Fruit fly (Drosophila melanogaster) whole organism, embryonic: ENCODE results near the gene CG14883.

Experiments
- Ada2b ChIP-seq: fragments of 200-800 bp; sonication (Bioruptor generic); IDR thresholded peaks from 2 replicates; pipeline ENCODE4 v1.3.6; 2022; ENCODE audit warnings: missing biosample characterization, missing genetic modification characterization
- Aef1 ChIP-seq: fragments of 200-800 bp; sonication (Bioruptor generic); IDR thresholded peaks from 3 replicates; pipeline ENCODE4 v1.3.6; 2022; ENCODE audit warnings: missing biosample characterization, missing genetic modification characterization
- Atf3 ChIP-seq: fragments of 200-800 bp; sonication (Bioruptor generic); optimal IDR thresholded peaks from 3 replicates; lab custom pipeline; 2016; ENCODE audit warnings: missing biosample characterization, missing genetic modification characterization
- B-H1 ChIP-seq: fragments of 200-800 bp; sonication (Bioruptor generic); IDR thresholded peaks from 3 replicates; pipeline ENCODE4 v1.3.6; 2022; ENCODE audit warnings: missing biosample characterization, missing genetic modification characterization
- CG12391 ChIP-seq: fragments of 200-800 bp; sonication (Bioruptor generic); optimal IDR thresholded peaks from 3 replicates; lab custom pipeline; 2018; ENCODE audit warnings: missing biosample characterization, mild to moderate bottlenecking, missing genetic modification characterization, moderate library complexity
- CG13123 ChIP-seq: fragments of 200-800 bp; sonication (Bioruptor generic); optimal IDR thresholded peaks from 2 replicates; lab custom pipeline; 2016; ENCODE audit warnings: missing biosample characterization, missing genetic modification characterization
- CG13775 ChIP-seq: fragments of 200-800 bp; sonication (Bioruptor generic); optimal IDR thresholded peaks from 3 replicates; lab custom pipeline; 2017; ENCODE audit warnings: missing biosample characterization, mild to moderate bottlenecking, missing genetic modification characterization
- CG1529 ChIP-seq: fragments of 200-800 bp; sonication (Bioruptor generic); optimal IDR thresholded peaks from 3 replicates; lab custom pipeline; 2018; ENCODE audit warnings: missing biosample characterization, missing genetic modification characterization
- CG1647 ChIP-seq: fragments of 200-800 bp; sonication (Bioruptor generic); optimal IDR thresholded peaks from 3 replicates; lab custom pipeline; 2016; ENCODE audit warnings: missing biosample characterization, missing genetic modification characterization
- CG16863 ChIP-seq: fragments of 200-800 bp; sonication (Bioruptor generic); optimal IDR thresholded peaks from 3 replicates; lab custom pipeline; 2016; ENCODE audit warnings: missing biosample characterization, missing genetic modification characterization
- CG17912 ChIP-seq: fragments of 200-800 bp; sonication (Bioruptor generic); optimal IDR thresholded peaks from 2 replicates; lab custom pipeline; 2018; ENCODE audit warnings: missing biosample characterization, mild to moderate bottlenecking, missing genetic modification characterization
- CG2678 ChIP-seq: fragments of 200-800 bp; sonication (Bioruptor generic); optimal IDR thresholded peaks from 3 replicates; lab custom pipeline; 2019; ENCODE audit warnings: missing biosample characterization, mild to moderate bottlenecking, missing genetic modification characterization, moderate library complexity
- CG2875 ChIP-seq: fragments of 200-800 bp; sonication (Bioruptor generic); optimal IDR thresholded peaks from 2 replicates; lab custom pipeline; 2017; ENCODE audit warnings: missing biosample characterization, mild to moderate bottlenecking, missing genetic modification characterization, missing genetic modification reagents
- CG30403 ChIP-seq: fragments of 200-800 bp; sonication (Bioruptor generic); optimal IDR thresholded peaks from 3 replicates; lab custom pipeline; 2016; ENCODE audit warnings: missing biosample characterization, missing genetic modification characterization
- CG3065 ChIP-seq: fragments of 200-800 bp; sonication (Bioruptor generic); optimal IDR thresholded peaks from 2 replicates; lab custom pipeline; 2016; ENCODE audit warnings: missing biosample characterization, missing genetic modification characterization
- CG32767 ChIP-seq: fragments of 200-800 bp; sonication (Bioruptor generic); IDR thresholded peaks from 2 replicates; pipeline ENCODE4 v1.3.6; 2022; ENCODE audit warnings: missing biosample characterization, missing genetic modification characterization
- CG4328 ChIP-seq: fragments of 200-800 bp; sonication (Bioruptor generic); optimal IDR thresholded peaks from 3 replicates; lab custom pipeline; 2017; ENCODE audit warnings: missing biosample characterization, missing genetic modification reagents, missing genetic modification characterization
- CG4617 ChIP-seq: fragments of 200-800 bp; sonication (Bioruptor generic); optimal IDR thresholded peaks from 3 replicates; lab custom pipeline; 2016; ENCODE audit warnings: missing biosample characterization, missing genetic modification characterization, borderline replicate concordance
- CG5245 ChIP-seq: fragments of 200-800 bp; sonication (Bioruptor generic); optimal IDR thresholded peaks from 3 replicates; lab custom pipeline; 2016; ENCODE audit warnings: missing biosample characterization, missing genetic modification characterization
- CG5953 ChIP-seq: fragments of 200-800 bp; sonication (Bioruptor generic); IDR thresholded peaks from 2 replicates; pipeline ENCODE4 v1.3.6; 2022; ENCODE audit warnings: missing biosample characterization, missing genetic modification characterization
- CG6791 ChIP-seq: fragments of 200-800 bp; sonication (Bioruptor generic); IDR thresholded peaks from 3 replicates; pipeline ENCODE4 v1.3.6; 2022; ENCODE audit warnings: missing biosample characterization, missing genetic modification characterization; ENCODE audit not compliant: partially characterized antibody
- CG7357 ChIP-seq: fragments of 200-800 bp; sonication (Bioruptor generic); IDR thresholded peaks from 3 replicates; pipeline ENCODE4 v1.3.6; 2022; ENCODE audit warnings: missing biosample characterization, missing genetic modification characterization
- CG8281 ChIP-seq: fragments of 200-800 bp; sonication (Bioruptor generic); optimal IDR thresholded peaks from 2 replicates; lab custom pipeline; 2018; ENCODE audit warnings: missing biosample characterization, mild to moderate bottlenecking, missing genetic modification characterization, moderate library complexity
- CG8478 ChIP-seq: fragments of >200 bp; optimal IDR thresholded peaks from 2 replicates; lab custom pipeline; 2018
- CTCF ChIP-seq: fragments of 200-800 bp; sonication (Bioruptor generic); optimal IDR thresholded peaks from 2 replicates; lab custom pipeline; 2017; ENCODE audit warnings: missing biosample characterization, mild to moderate bottlenecking, missing genetic modification characterization, moderate library complexity
- Drgx ChIP-seq: fragments of 200-800 bp; sonication (Bioruptor generic); IDR thresholded peaks from 2 replicates; pipeline ENCODE4 v1.3.6; 2022; ENCODE audit warnings: missing biosample characterization, missing genetic modification characterization
- Hsf ChIP-seq: fragments of 200-800 bp; sonication (Bioruptor generic); optimal IDR thresholded peaks from 3 replicates; lab custom pipeline; 2016; ENCODE audit warnings: missing biosample characterization, missing genetic modification characterization
- MESR4 ChIP-seq: fragments of 200-800 bp; sonication (Bioruptor generic); optimal IDR thresholded peaks from 2 replicates; lab custom pipeline; 2018; ENCODE audit warnings: missing biosample characterization, mild to moderate bottlenecking, missing genetic modification characterization, moderate library complexity
- Oli ChIP-seq: fragments of 200-800 bp; sonication (Bioruptor generic); optimal IDR thresholded peaks from 2 replicates; lab custom pipeline; 2018; ENCODE audit warnings: missing biosample characterization, mild to moderate bottlenecking, missing genetic modification characterization, moderate library complexity
- Optix ChIP-seq: fragments of 200-800 bp; sonication (Bioruptor generic); IDR thresholded peaks from 3 replicates; pipeline ENCODE4 v1.3.6; 2022; ENCODE audit warnings: missing biosample characterization, missing genetic modification characterization
- Side ChIP-seq: fragments of 200-800 bp; sonication (Bioruptor generic); optimal IDR thresholded peaks from 2 replicates; lab custom pipeline; 2016; ENCODE audit warnings: missing biosample characterization, missing genetic modification characterization
- Sin3A ChIP-seq: fragments of >200 bp; optimal IDR thresholded peaks from 2 replicates; lab custom pipeline; 2018
- Sry-β ChIP-seq: fragments of 200-800 bp; sonication (Bioruptor generic); optimal IDR thresholded peaks from 2 replicates; lab custom pipeline; 2018; ENCODE audit warnings: missing biosample characterization, mild to moderate bottlenecking, missing genetic modification characterization, moderate library complexity
- Ssrp ChIP-seq: fragments of 200-800 bp; sonication (Bioruptor generic); optimal IDR thresholded peaks from 2 replicates; lab custom pipeline; 2018; ENCODE audit warnings: missing biosample characterization, mild to moderate bottlenecking, missing genetic modification characterization, moderate library complexity
- Vsx1 ChIP-seq: fragments of 200-800 bp; sonication (Bioruptor generic); optimal IDR thresholded peaks from 2 replicates; lab custom pipeline; 2017; ENCODE audit warnings: missing biosample characterization, mild to moderate bottlenecking, missing genetic modification characterization, missing genetic modification reagents
- Xbp1 ChIP-seq: fragments of 200-800 bp; sonication (Bioruptor generic); optimal IDR thresholded peaks from 3 replicates; lab custom pipeline; 2016; ENCODE audit warnings: missing biosample characterization, mild to moderate bottlenecking, missing genetic modification characterization
- ase ChIP-seq: fragments of 200-800 bp; sonication (Bioruptor generic); IDR thresholded peaks from 3 replicates; pipeline ENCODE4 v1.3.6; 2022; ENCODE audit warnings: missing biosample characterization, missing genetic modification characterization
- ash1 ChIP-seq: fragments of 200-800 bp; sonication (Bioruptor generic); optimal IDR thresholded peaks from 2 replicates; lab custom pipeline; 2018; ENCODE audit warnings: missing biosample characterization, mild to moderate bottlenecking, missing genetic modification characterization
- ato ChIP-seq: fragments of 200-800 bp; sonication (Bioruptor generic); IDR thresholded peaks from 2 replicates; pipeline ENCODE4 v1.3.6; 2022; ENCODE audit warnings: missing biosample characterization, missing genetic modification characterization; ENCODE audit not compliant: partially characterized antibody
- da ChIP-seq: fragments of 200-800 bp; sonication (Bioruptor generic); optimal IDR thresholded peaks from 2 replicates; lab custom pipeline; 2016; ENCODE audit warnings: missing biosample characterization, missing genetic modification characterization
- dpn ChIP-seq, 2 experiments: fragments of 200-800 bp; sonication (Bioruptor generic); optimal IDR thresholded peaks; 3 replicates each; lab custom pipeline; 2016; ENCODE audit warnings: missing biosample characterization in 2 of 2, missing genetic modification characterization in 2 of 2
- lab ChIP-seq: fragments of 200-800 bp; sonication (Bioruptor generic); optimal IDR thresholded peaks from 3 replicates; lab custom pipeline; 2017; ENCODE audit warnings: missing biosample characterization, missing genetic modification characterization, mild to moderate bottlenecking, moderate library complexity, missing genetic modification reagents
- lilli ChIP-seq: fragments of 200-800 bp; sonication (Bioruptor generic); optimal IDR thresholded peaks from 3 replicates; lab custom pipeline; 2016; ENCODE audit warnings: missing biosample characterization, missing genetic modification characterization
- onecut ChIP-seq: fragments of 200-800 bp; sonication (Bioruptor generic); IDR thresholded peaks from 2 replicates; pipeline ENCODE4 v1.3.6; 2022; ENCODE audit warnings: missing biosample characterization, missing genetic modification characterization
- p53 ChIP-seq: fragments of 200-800 bp; sonication (Bioruptor generic); optimal IDR thresholded peaks from 2 replicates; lab custom pipeline; 2016; ENCODE audit warnings: missing biosample characterization, missing genetic modification characterization
- pfk ChIP-seq: fragments of 200-800 bp; sonication (Bioruptor generic); optimal IDR thresholded peaks from 2 replicates; lab custom pipeline; 2018; ENCODE audit warnings: missing biosample characterization, mild to moderate bottlenecking, missing genetic modification characterization, moderate library complexity
- row ChIP-seq: fragments of 200-800 bp; sonication (Bioruptor generic); IDR thresholded peaks from 3 replicates; pipeline ENCODE4 v1.3.6; 2022; ENCODE audit warnings: missing biosample characterization, missing genetic modification characterization
- sim ChIP-seq: fragments of 200-800 bp; sonication (Bioruptor generic); IDR thresholded peaks from 2 replicates; pipeline ENCODE4 v1.3.6; 2022; ENCODE audit warnings: missing biosample characterization, missing genetic modification characterization
- sna ChIP-seq: fragments of 200-800 bp; sonication (Bioruptor generic); IDR thresholded peaks from 2 replicates; pipeline ENCODE4 v1.3.6; 2022; ENCODE audit warnings: missing biosample characterization, missing genetic modification characterization; ENCODE audit not compliant: partially characterized antibody
- trem ChIP-seq: fragments of 200-800 bp; optimal IDR thresholded peaks from 3 replicates; lab custom pipeline; 2019; ENCODE audit warnings: missing biosample characterization, mild to moderate bottlenecking, missing genetic modification characterization, moderate library complexity
- twi ChIP-seq: fragments of 200-800 bp; optimal IDR thresholded peaks from 2 replicates; lab custom pipeline; 2019; ENCODE audit warnings: missing biosample characterization, mild to moderate bottlenecking, missing genetic modification characterization, moderate library complexity
- wor ChIP-seq: fragments of 200-800 bp; sonication (Bioruptor generic); IDR thresholded peaks from 2 replicates; pipeline ENCODE4 v1.3.6; 2022; ENCODE audit warnings: missing biosample characterization, missing genetic modification characterization
- zfh1 ChIP-seq: fragments of 200-800 bp; sonication (Bioruptor generic); IDR thresholded peaks from 3 replicates; pipeline ENCODE4 v1.3.6; 2022; ENCODE audit warnings: missing biosample characterization, missing genetic modification characterization

CG14883 gene

DNA sequence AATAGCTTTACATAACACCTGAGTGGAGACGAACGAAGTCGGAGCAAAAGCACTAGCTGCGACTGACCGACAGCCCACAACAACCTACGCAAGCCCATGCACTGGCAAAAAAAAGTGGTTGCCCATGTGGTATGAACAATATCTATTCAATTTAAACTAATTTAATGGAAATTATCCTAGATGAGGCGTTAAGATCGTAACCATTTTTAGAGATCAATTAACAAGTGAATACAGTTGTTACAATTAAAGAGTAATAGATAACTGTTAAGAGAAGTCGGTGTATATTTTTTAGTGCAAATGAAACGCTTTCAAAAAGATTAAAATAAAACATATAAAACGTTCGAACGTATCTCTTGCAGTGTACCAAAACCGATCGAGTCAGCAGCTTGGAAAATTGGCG, 40.4 kb downstream of the CG14883 start (continued):
- TF ChIP-seq pfk (GFP tag; lab: Kevin White, UChicago) (no peak), sna (GFP tag; lab: Robert Waterston, UW) (no peak), CG8281 (tag; lab: Kevin White, UChicago) (peak; percentile 14), twi (tag; lab: Kevin White, UChicago) (no peak), CG8478 (lab: Kevin White, UChicago) (no peak), Aef1 (no peak), onecut (0 out of 2 replicates have a peak, but pooled peaks have one; percentile 21), CG2875 (GFP tag; lab: Kevin White, UChicago) (peak; percentile 62), CG1529 (GFP tag; lab: Kevin White, UChicago) (peak; percentile 55), sim (GFP tag; lab: Robert Waterston, UW) (no peak), da (GFP tag; lab: Kevin White, UChicago) (no peak), CG30403 (peak; percentile 46), ash1 (no peak), zfh1 (GFP tag; lab: Robert Waterston, UW) (peak; percentile 46; the same call in 1 of the 3 replicates), CG6791 (GFP tag; lab: Robert Waterston, UW) (no peak), Xbp1 (GFP tag; lab: Kevin White, UChicago) (peak; percentile 49), Sry-β (GFP tag; lab: Kevin White, UChicago) (no peak), Vsx1 (GFP tag; lab: Kevin White, UChicago) (no peak), Side (GFP tag; lab: Kevin White, UChicago) (no peak), Hsf (GFP tag; lab: Kevin White, UChicago) (peak; percentile 33), Ssrp (tag; lab: Kevin White, UChicago) (peak; percentile 69), ase (GFP tag; lab: Robert Waterston, UW) (peak; percentile 71; the same call in 2 of the 3 replicates), CTCF (GFP tag; lab: Kevin White, UChicago) (no peak), wor (GFP tag; lab: Robert Waterston, UW) (peak; percentile 55; the same call in 1 of the 2 replicates), Sin3A (no peak), CG32767 (0 out of 2 replicates have a peak, but pooled peaks have one; percentile 16), CG2678 (tag; lab: Kevin White, UChicago) (no peak), CG13775 (GFP tag; lab: Kevin White, UChicago) (no peak), CG16863 (GFP tag; lab: Kevin White, UChicago) (no peak), lab (GFP tag; lab: Kevin White, UChicago) (peak; percentile 21), CG3065 (no peak), trem (tag; lab: Kevin White, UChicago) (peak; percentile 19), ato (GFP tag; lab: Robert Waterston, UW) (no peak), Atf3 (GFP tag; lab: Kevin White, UChicago) (no peak), Optix (GFP tag; lab: Robert Waterston, UW) (no peak), CG12391 (tag; lab: Kevin White, UChicago) (peak; percentile 65), lilli (GFP tag; lab: Kevin White, UChicago) (no peak), CG7357 (0 out of 3 replicates have a peak, but pooled peaks have one; percentile 34), CG1647 (no peak), Ada2b (GFP tag; lab: Robert Waterston, UW) (no peak), p53 (GFP tag; lab: Kevin White, UChicago) (no peak), CG5245 (GFP tag; lab: Kevin White, UChicago) (no peak), CG4617 (GFP tag; lab: Kevin White, UChicago) (no peak), CG17912 (GFP tag; lab: Kevin White, UChicago) (no peak), MESR4 (no peak), CG4328 (GFP tag; lab: Kevin White, UChicago) (peak; percentile 32), Drgx (GFP tag; lab: Robert Waterston, UW) (peak; percentile 78), CG13123 (GFP tag; lab: Kevin White, UChicago) (no peak), row (peak; percentile 56), dpn (GFP tag; optimal IDR thresholded peaks at IDR 0.05; lab: Kevin White, UChicago) (no peak), CG5953 (GFP tag; lab: Robert Waterston, UW) (peak; percentile 55; the same call in 1 of the 2 replicates), B-H1 (GFP tag; lab: Robert Waterston, UW) (no peak), Oli (tag; lab: Kevin White, UChicago) (peak; percentile 69)
